Fruit fly (Drosophila melanogaster) whole organism: ENCODE results near the gene CG13473.

Experiments
- EcR ChIP-seq, 2 experiments: fragments of >200 bp; optimal IDR thresholded peaks; 2 replicates each; lab custom pipeline; 2017; ENCODE audit warnings: missing biosample characterization in 2 of 2, missing genetic modification characterization in 2 of 2, missing genetic modification reagents in 2 of 2
- pan ChIP-seq: fragments of >200 bp; optimal IDR thresholded peaks from 2 replicates; lab custom pipeline; 2017
- psq ChIP-seq: fragments of >200 bp; optimal IDR thresholded peaks from 2 replicates; lab custom pipeline; 2017
- usp ChIP-seq: fragments of >200 bp; optimal IDR thresholded peaks from 2 replicates; lab custom pipeline; 2017; ENCODE audit warnings: missing biosample characterization, missing genetic modification characterization, mixed read lengths

- peak; percentile 38 for TF ChIP-seq psq (lab: Kevin White, UChicago)
- no peak for TF ChIP-seq usp (GFP tag; lab: Kevin White, UChicago)
- no peak for TF ChIP-seq EcR (GFP tag; optimal IDR thresholded peaks at IDR 0.05; lab: Kevin White, UChicago)
- TF ChIP-seq pan = no peak
These were observed 22.1 kb upstream of the CG13473 start for dm6 chr3L:14706461-14706880.
